Fruit fly (Drosophila melanogaster): ENCODE data around the gene primo-2.

primo-2 gene

dm6 chr3R:13684569-13685402 is 26.8 kb downstream of the primo-2 start:
- no peak for TF ChIP-seq CG9705 (GFP tag; optimal IDR thresholded peaks at IDR 0.05)
- TF ChIP-seq CG32264 (GFP tag; optimal IDR thresholded peaks at IDR 0.05), result no peak
- no peak for TF ChIP-seq CrebA (GFP tag; optimal IDR thresholded peaks at IDR 0.05; ENCODE audit: borderline replicate concordance)
- no peak for TF ChIP-seq fru (GFP tag; optimal IDR thresholded peaks at IDR 0.05)
- no peak for TF ChIP-seq HLH106 (tag; optimal IDR thresholded peaks at IDR 0.05)
- TF ChIP-seq Dfd (GFP tag; optimal IDR thresholded peaks at IDR 0.05), result no peak
- TF ChIP-seq tai (GFP tag; optimal IDR thresholded peaks at IDR 0.05), result no peak
- TF ChIP-seq Rel (GFP tag; optimal IDR thresholded peaks at IDR 0.05), result no peak
- no peak for TF ChIP-seq Rel (tag; optimal IDR thresholded peaks at IDR 0.05)
- TF ChIP-seq jim (GFP tag; optimal IDR thresholded peaks at IDR 0.05), result no peak
- TF ChIP-seq Hr78 (GFP tag; optimal IDR thresholded peaks at IDR 0.05), result no peak
- TF ChIP-seq pan (optimal IDR thresholded peaks at IDR 0.05), result no peak
- TF ChIP-seq rgr (GFP tag; optimal IDR thresholded peaks at IDR 0.05), result peak; percentile 5
- no peak for TF ChIP-seq sage (GFP tag; optimal IDR thresholded peaks at IDR 0.05)
- TF ChIP-seq br (GFP tag; optimal IDR thresholded peaks at IDR 0.05), result no peak
- no peak for TF ChIP-seq Hr83 (GFP tag; optimal IDR thresholded peaks at IDR 0.05; ENCODE audit: poor library complexity, severe bottlenecking)
- TF ChIP-seq dl (GFP tag; optimal IDR thresholded peaks at IDR 0.05; ENCODE audit: insufficient read depth in 1 of 2, partially characterized antibody in 2 of 2), result peak in 1 of 2 experiments; percentile 27
- peak; percentile 9 for TF ChIP-seq Dif (GFP tag; optimal IDR thresholded peaks at IDR 0.05; ENCODE audit: partially characterized antibody)
- TF ChIP-seq Myc (optimal IDR thresholded peaks at IDR 0.05), result no peak
- TF ChIP-seq ey (GFP tag; optimal IDR thresholded peaks at IDR 0.05), result no peak
- peak; percentile 19 for TF ChIP-seq Abd-B (GFP tag; optimal IDR thresholded peaks at IDR 0.05)
- TF ChIP-seq dmrt93B (GFP tag; optimal IDR thresholded peaks at IDR 0.05), result no peak
- TF ChIP-seq Hnf4 (GFP tag; optimal IDR thresholded peaks at IDR 0.05), result peak; percentile 32
- TF ChIP-seq psq (GFP tag; optimal IDR thresholded peaks at IDR 0.05), result peak; percentile 99
- TF ChIP-seq foxo (GFP tag; optimal IDR thresholded peaks at IDR 0.05), result peak in 1 of 2 experiments; percentile 14
- no peak for TF ChIP-seq woc (GFP tag; optimal IDR thresholded peaks at IDR 0.05)
- no peak for TF ChIP-seq Mio (GFP tag; optimal IDR thresholded peaks at IDR 0.05)
- TF ChIP-seq dsf (GFP tag; optimal IDR thresholded peaks at IDR 0.05; ENCODE audit: borderline replicate concordance), result no peak
- TF ChIP-seq Sp1 (GFP tag; optimal IDR thresholded peaks at IDR 0.05), result no peak
- TF ChIP-seq Vsx2 (GFP tag; optimal IDR thresholded peaks at IDR 0.05; ENCODE audit: partially characterized antibody), result no peak
- no peak for TF ChIP-seq lola (GFP tag; optimal IDR thresholded peaks at IDR 0.05)
- TF ChIP-seq GATAd (GFP tag; optimal IDR thresholded peaks at IDR 0.05), result no peak
- peak; percentile 58 for TF ChIP-seq N (GFP tag; optimal IDR thresholded peaks at IDR 0.05)
- no peak for TF ChIP-seq Jra (GFP tag; optimal IDR thresholded peaks at IDR 0.05)
- TF ChIP-seq brk (GFP tag; optimal IDR thresholded peaks at IDR 0.05), result no peak
- peak; percentile 62 for TF ChIP-seq h (GFP tag; optimal IDR thresholded peaks at IDR 0.05)
- TF ChIP-seq usp (GFP tag; optimal IDR thresholded peaks at IDR 0.05), result no peak
- TF ChIP-seq sv (GFP tag; optimal IDR thresholded peaks at IDR 0.05), result no peak
- peak; percentile 25 for TF ChIP-seq OdsH (GFP tag; optimal IDR thresholded peaks at IDR 0.05)

dm6 chr3R:13683624-13684568 is 27.7 kb downstream of the primo-2 start, which contains the start of gene flfl:
Gene flfl, plus strand, starts transcription at chr3R:13683921.
- TF ChIP-seq br (GFP tag; optimal IDR thresholded peaks at IDR 0.05) (no peak), dl (GFP tag; optimal IDR thresholded peaks at IDR 0.05; ENCODE audit: insufficient read depth in 1 of 2, partially characterized antibody in 2 of 2) (peak; percentile 77 to 95), lola (GFP tag; optimal IDR thresholded peaks at IDR 0.05) (peak; percentile 50), sv (GFP tag; optimal IDR thresholded peaks at IDR 0.05) (no peak), N (GFP tag; optimal IDR thresholded peaks at IDR 0.05) (peak; percentile 34), Hr83 (GFP tag; optimal IDR thresholded peaks at IDR 0.05; ENCODE audit: poor library complexity, severe bottlenecking) (peak; percentile 32), Vsx2 (GFP tag; optimal IDR thresholded peaks at IDR 0.05; ENCODE audit: partially characterized antibody) (peak; percentile 88), Dif (GFP tag; optimal IDR thresholded peaks at IDR 0.05; ENCODE audit: partially characterized antibody) (peak; percentile 97), CG9705 (GFP tag; optimal IDR thresholded peaks at IDR 0.05) (peak; percentile 6), tai (GFP tag; optimal IDR thresholded peaks at IDR 0.05) (no peak), Myc (optimal IDR thresholded peaks at IDR 0.05) (peak; percentile 46), HLH106 (tag; optimal IDR thresholded peaks at IDR 0.05) (peak; percentile 26), foxo (GFP tag; optimal IDR thresholded peaks at IDR 0.05) (peak; percentile 1)
